Worm (Caenorhabditis elegans) whole organism, early embryonic: ENCODE data around the gene pals-32.

Experiments
- B0310.2 ChIP-seq: sonication (generic microtip); optimal IDR thresholded peaks from 2 replicates; lab custom pipeline; 2016; ENCODE audit warnings: mild to moderate bottlenecking, missing genetic modification characterization, missing compliant biosample characterization
- aly-1 ChIP-seq: sonication (generic microtip); optimal IDR thresholded peaks from 2 replicates; lab custom pipeline; 2016; ENCODE audit warnings: missing genetic modification characterization, missing compliant biosample characterization
- ama-1 ChIP-seq: fragments of 150-350 bp; optimal IDR thresholded peaks from 2 replicates; lab custom pipeline; 2014
- ceh-13 ChIP-seq: fragments of 200-800 bp; sonication (Bioruptor generic); optimal IDR thresholded peaks from 2 replicates; lab custom pipeline; 2018; ENCODE audit warnings: mild to moderate bottlenecking, missing genetic modification characterization, missing compliant biosample characterization
- flt-1 ChIP-seq: fragments of 200-800 bp; sonication (Bioruptor generic); IDR thresholded peaks from 2 replicates; pipeline ENCODE4 v1.3.6; 2022; ENCODE audit warnings: missing genetic modification characterization, missing compliant biosample characterization
- scrt-1 ChIP-seq: fragments of 200-800 bp; sonication (Bioruptor generic); IDR thresholded peaks from 2 replicates; pipeline ENCODE4 v1.3.6; 2022; ENCODE audit warnings: missing genetic modification characterization, missing compliant biosample characterization
- tbx-11 ChIP-seq: fragments of 200-800 bp; sonication (Bioruptor generic); IDR thresholded peaks from 2 replicates; pipeline ENCODE4 v1.3.6; 2022; ENCODE audit warnings: missing genetic modification characterization, missing compliant biosample characterization
- tra-4 ChIP-seq: sonication (generic microtip); optimal IDR thresholded peaks from 2 replicates; lab custom pipeline; 2017; ENCODE audit warnings: missing genetic modification characterization, missing compliant biosample characterization

DNA sequence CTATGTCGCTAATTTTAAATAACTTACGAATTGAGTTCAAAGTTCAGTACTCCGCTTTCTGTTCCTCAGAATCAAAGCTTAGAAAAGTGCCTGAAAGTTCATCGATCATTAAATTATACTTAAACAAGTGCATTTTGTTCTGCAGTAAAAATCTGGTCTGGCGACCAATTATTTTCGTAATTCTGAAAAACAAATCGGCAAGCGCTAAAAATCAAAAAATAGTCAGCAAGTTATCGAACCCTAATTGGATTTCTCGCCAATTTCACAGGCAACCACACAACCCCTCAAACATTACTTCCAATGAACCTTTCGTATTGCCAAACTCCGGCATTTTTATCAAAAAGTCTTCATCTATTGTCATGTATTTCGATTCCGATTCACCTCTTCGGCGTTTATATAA, 33.4 kb upstream of the pals-32 start, which contains the start of gene srh-272:
- TF ChIP-seq scrt-1 = no peak
- TF ChIP-seq tra-4 = no peak
- no peak for TF ChIP-seq ceh-13 (GFP tag; lab: Kevin White, UChicago)
- TF ChIP-seq aly-1 (tag; lab: Kevin White, UChicago) = no peak
- TF ChIP-seq flt-1 (GFP tag; lab: Robert Waterston, UW) = no peak
- TF ChIP-seq B0310.2 (tag; lab: Kevin White, UChicago) = no peak
- no peak for TF ChIP-seq ama-1 (lab: Kevin White, UChicago)
- no peak for TF ChIP-seq tbx-11 (GFP tag; lab: Robert Waterston, UW)
